Worm (Caenorhabditis elegans) whole organism, young adult: Measurements from ENCODE around the gene C07H4.1.

Experiments used
- B0261.1 ChIP-seq: sonication (generic microtip); optimal IDR thresholded peaks from 2 replicates; lab custom pipeline; 2016; ENCODE audit warnings: mild to moderate bottlenecking, missing genetic modification characterization, moderate library complexity, missing compliant biosample characterization
- D2030.7 ChIP-seq: fragments of 200-800 bp; sonication (Bioruptor generic); IDR thresholded peaks from 2 replicates; pipeline ENCODE4 v1.3.6; 2022; ENCODE audit warnings: missing genetic modification reagents, missing genetic modification characterization, missing compliant biosample characterization
- F55B11.4 ChIP-seq: sonication (generic microtip); optimal IDR thresholded peaks from 2 replicates; lab custom pipeline; 2016; ENCODE audit warnings: missing compliant biosample characterization, missing genetic modification characterization, borderline replicate concordance; ENCODE audit not compliant: insufficient read depth
- F57C9.4 ChIP-seq: sonication (generic microtip); optimal IDR thresholded peaks from 2 replicates; lab custom pipeline; 2017; ENCODE audit warnings: mild to moderate bottlenecking, missing genetic modification characterization, missing compliant biosample characterization
- K11D2.4 ChIP-seq: fragments of 200-800 bp; sonication (Bioruptor generic); IDR thresholded peaks from 2 replicates; pipeline ENCODE4 v1.3.6; 2022; ENCODE audit warnings: missing genetic modification reagents, missing genetic modification characterization, missing compliant biosample characterization
- akir-1 ChIP-seq: fragments of 200-800 bp; sonication (Bioruptor generic); optimal IDR thresholded peaks from 2 replicates; lab custom pipeline; 2018; ENCODE audit warnings: mild to moderate bottlenecking, missing genetic modification characterization, moderate library complexity, missing compliant biosample characterization
- aptf-2 ChIP-seq: fragments of 200-800 bp; sonication (Bioruptor generic); conservative IDR thresholded peaks from 2 replicates; pipeline ENCODE4 v1.3.6; 2022; ENCODE audit warnings: missing genetic modification reagents, missing genetic modification characterization, missing compliant biosample characterization
- aptf-3 ChIP-seq: fragments of 200-800 bp; sonication (Bioruptor generic); IDR thresholded peaks from 2 replicates; pipeline ENCODE4 v1.3.6; 2022; ENCODE audit warnings: missing genetic modification characterization, missing compliant biosample characterization
- bed-2 ChIP-seq: fragments of 200-800 bp; sonication (Bioruptor generic); IDR thresholded peaks from 2 replicates; pipeline ENCODE4 v1.3.6; 2022; ENCODE audit warnings: missing genetic modification reagents, missing genetic modification characterization, missing compliant biosample characterization
- ccch-3 ChIP-seq: fragments of 200-800 bp; sonication (Bioruptor generic); optimal IDR thresholded peaks from 2 replicates; lab custom pipeline; 2018; ENCODE audit warnings: mild to moderate bottlenecking, missing genetic modification characterization, missing compliant biosample characterization
- cebp-2 ChIP-seq: fragments of 200-800 bp; sonication (Bioruptor generic); IDR thresholded peaks from 2 replicates; pipeline ENCODE4 v1.3.6; 2022; ENCODE audit warnings: missing genetic modification characterization, missing compliant biosample characterization
- ceh-100 ChIP-seq: fragments of 200-800 bp; sonication (Bioruptor generic); IDR thresholded peaks from 2 replicates; pipeline ENCODE4 v1.3.6; 2022; ENCODE audit warnings: missing genetic modification reagents, missing genetic modification characterization, missing compliant biosample characterization
- ceh-27 ChIP-seq: fragments of 200-800 bp; sonication (Bioruptor generic); optimal IDR thresholded peaks from 2 replicates; lab custom pipeline; 2018; ENCODE audit warnings: mild to moderate bottlenecking, missing genetic modification characterization, moderate library complexity, missing compliant biosample characterization
- chd-7 ChIP-seq: sonication (generic microtip); optimal IDR thresholded peaks from 2 replicates; lab custom pipeline; 2016; ENCODE audit warnings: mild to moderate bottlenecking, missing genetic modification characterization, moderate library complexity, missing compliant biosample characterization
- die-1 ChIP-seq: sonication (generic microtip); optimal IDR thresholded peaks from 2 replicates; lab custom pipeline; 2016; ENCODE audit warnings: missing genotype, mild to moderate bottlenecking, missing genetic modification characterization, missing compliant biosample characterization
- ekl-4 ChIP-seq: fragments of 200-800 bp; sonication (Bioruptor generic); IDR thresholded peaks from 2 replicates; pipeline ENCODE4 v1.3.6; 2022; ENCODE audit warnings: missing genetic modification reagents, missing genetic modification characterization, missing compliant biosample characterization
- hlh-12 ChIP-seq: sonication (generic microtip); optimal IDR thresholded peaks from 2 replicates; lab custom pipeline; 2016; ENCODE audit warnings: missing genetic modification characterization, missing compliant biosample characterization
- hrde-1 ChIP-seq: sonication (generic microtip); optimal IDR thresholded peaks from 2 replicates; lab custom pipeline; 2016; ENCODE audit warnings: missing genetic modification characterization, mild to moderate bottlenecking, missing compliant biosample characterization, moderate library complexity, missing genotype, missing genetic modification reagents, borderline replicate concordance
- let-607 ChIP-seq, 2 experiments: fragments of 200-800 bp in 1 of 2; sonication (Bioruptor generic) in 1 of 2; sonication (generic microtip) in 1 of 2; optimal IDR thresholded peaks; 2 replicates each; lab custom pipeline; 2016 to 2018; ENCODE audit warnings: mild to moderate bottlenecking in 2 of 2, missing compliant biosample characterization in 2 of 2, missing genetic modification characterization in 2 of 2, moderate library complexity in 2 of 2, missing genotype in 1 of 2
- lin-26 ChIP-seq: fragments of 200-800 bp; sonication (Bioruptor generic); IDR thresholded peaks from 2 replicates; pipeline ENCODE4 v1.3.6; 2022; ENCODE audit warnings: missing genetic modification reagents, missing genetic modification characterization, missing compliant biosample characterization
- lir-1 ChIP-seq: fragments of 200-800 bp; sonication (Bioruptor generic); conservative IDR thresholded peaks from 2 replicates; pipeline ENCODE4 v1.3.6; 2022; ENCODE audit warnings: missing genetic modification reagents, missing genetic modification characterization, missing compliant biosample characterization
- lsl-1 ChIP-seq: fragments of 200-800 bp; sonication (Bioruptor generic); optimal IDR thresholded peaks from 2 replicates; lab custom pipeline; 2018; ENCODE audit warnings: mild to moderate bottlenecking, missing genetic modification characterization, moderate library complexity, missing compliant biosample characterization
- lsy-27 ChIP-seq: sonication (generic microtip); optimal IDR thresholded peaks from 2 replicates; lab custom pipeline; 2017; ENCODE audit warnings: missing genetic modification characterization, mild to moderate bottlenecking, missing compliant biosample characterization, antibody characterized with exemption, missing genotype, borderline replicate concordance; ENCODE audit not compliant: insufficient read depth
- madf-8 ChIP-seq: fragments of 200-800 bp; sonication (Bioruptor generic); conservative IDR thresholded peaks from 2 replicates; pipeline ENCODE4 v1.3.6; 2022; ENCODE audit warnings: missing genetic modification reagents, missing genetic modification characterization, missing compliant biosample characterization
- mcd-1 ChIP-seq: fragments of 200-800 bp; sonication (Bioruptor generic); IDR thresholded peaks from 2 replicates; pipeline ENCODE4 v1.3.6; 2022; ENCODE audit warnings: missing genetic modification reagents, missing genetic modification characterization, missing compliant biosample characterization
- nfya-1 ChIP-seq: sonication (generic microtip); optimal IDR thresholded peaks from 2 replicates; lab custom pipeline; 2017; ENCODE audit warnings: antibody characterized with exemption, missing compliant biosample characterization, missing genetic modification characterization, borderline replicate concordance; ENCODE audit not compliant: insufficient read depth
- rec-8 ChIP-seq, 2 experiments: sonication (generic microtip); optimal IDR thresholded peaks; 2 replicates each; lab custom pipeline; 2016; ENCODE audit warnings: mild to moderate bottlenecking in 2 of 2, missing genetic modification characterization in 2 of 2, missing genetic modification reagents in 2 of 2, missing genotype in 2 of 2, missing biosample characterization in 1 of 2, missing compliant biosample characterization in 1 of 2, moderate library complexity in 1 of 2
- rpc-1 ChIP-seq, 2 experiments: fragments of 150-350 bp in 1 of 2; sonication (generic microtip) in 1 of 2; optimal IDR thresholded peaks; 2 replicates each; lab custom pipeline; 2014 to 2018; ENCODE audit warnings: missing biosample characterization in 1 of 2, missing genetic modification characterization in 1 of 2, missing genetic modification reagents in 1 of 2, missing genotype in 1 of 2
- sdz-38 ChIP-seq: sonication (generic microtip); optimal IDR thresholded peaks from 2 replicates; lab custom pipeline; 2016; ENCODE audit warnings: missing genotype, missing genetic modification characterization, missing compliant biosample characterization
- snpc-4 ChIP-seq, 5 experiments: fragments of 150-350 bp in 1 of 5; sonication (generic microtip) in 4 of 5; optimal IDR thresholded peaks; 2 replicates each; lab custom pipeline; 2014 to 2018; ENCODE audit warnings: missing genetic modification characterization in 5 of 5, missing biosample characterization in 3 of 5, antibody characterized with exemption in 2 of 5, mild to moderate bottlenecking in 2 of 5, missing compliant biosample characterization in 2 of 5, missing genotype in 2 of 5, moderate library complexity in 2 of 5, missing genetic modification reagents in 1 of 5
- tbx-9 ChIP-seq: sonication (generic microtip); optimal IDR thresholded peaks from 2 replicates; lab custom pipeline; 2016; ENCODE audit warnings: borderline replicate concordance, missing genetic modification characterization, inconsistent platforms, missing compliant biosample characterization
- ztf-22 ChIP-seq: fragments of 200-800 bp; sonication (Bioruptor generic); optimal IDR thresholded peaks from 2 replicates; lab custom pipeline; 2018; ENCODE audit warnings: mild to moderate bottlenecking, missing genetic modification characterization, moderate library complexity, missing compliant biosample characterization
- ztf-25 ChIP-seq: fragments of 200-800 bp; sonication (Bioruptor generic); IDR thresholded peaks from 2 replicates; pipeline ENCODE4 v1.3.6; 2022; ENCODE audit warnings: missing genetic modification reagents, missing genetic modification characterization, missing compliant biosample characterization

Gene C07H4.1

DNA sequence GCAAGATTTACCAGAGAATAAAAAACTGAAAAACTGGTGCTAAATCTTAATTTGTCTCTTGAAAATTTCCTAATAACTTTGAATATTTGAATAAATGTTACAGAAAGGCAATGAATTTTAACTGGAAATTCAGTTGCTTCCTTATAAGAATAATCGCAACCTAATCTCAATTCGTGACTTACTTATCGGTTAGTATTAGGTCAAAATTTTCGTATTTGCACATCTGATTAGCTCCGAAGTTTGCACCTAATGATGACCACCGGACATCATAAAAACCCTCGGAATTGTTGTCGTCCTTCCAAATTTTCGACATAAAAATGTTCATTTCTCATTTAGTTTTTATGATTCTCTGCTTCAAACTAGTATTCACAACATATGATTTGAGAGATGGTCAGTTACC is 44.3 kb upstream of the C07H4.1 start, which contains the start of gene C16D2.3:
Gene C16D2.3, plus strand, starts transcription at position 301 of the 400 bp plus-strand sequence.
- TF ChIP-seq B0261.1 (tag; lab: Kevin White, UChicago) (no peak), rec-8 (tag; optimal IDR thresholded peaks at IDR 0.05; lab: Kevin White, UChicago) (no peak), F57C9.4 (tag; lab: Kevin White, UChicago) (no peak), ceh-100 (no peak), chd-7 (tag; lab: Kevin White, UChicago) (no peak), lsl-1 (no peak), mcd-1 (GFP tag; lab: Robert Waterston, UW) (no peak), D2030.7 (GFP tag; lab: Robert Waterston, UW) (no peak), die-1 (tag; lab: Kevin White, UChicago) (no peak)
- TF ChIP-seq, all 124 proteins: peak for 0

DNA sequence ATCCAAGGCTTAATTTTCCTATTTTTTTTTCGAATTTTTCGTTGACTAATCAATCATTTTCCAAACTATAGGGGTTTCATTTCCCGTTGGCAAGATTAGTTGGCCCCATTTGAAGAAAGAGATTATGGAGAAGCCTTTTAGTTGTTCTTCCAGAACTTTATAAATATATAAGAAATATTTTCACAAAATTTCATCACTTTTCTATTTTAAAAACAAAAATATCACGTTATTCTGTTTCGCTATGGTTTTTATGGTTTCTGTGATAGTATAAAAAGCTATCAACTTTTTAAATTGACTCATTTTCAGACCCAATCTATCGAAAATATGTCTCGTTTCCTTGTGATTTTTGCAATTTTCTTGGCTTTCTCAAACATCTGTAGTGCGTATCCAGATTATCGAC is 42.4 kb upstream of the C07H4.1 start, which contains the start of gene nlp-78:
Gene nlp-78, plus strand, starts transcription at position 301 of the 400 bp plus-strand sequence.
- TF ChIP-seq sdz-38 (tag; lab: Kevin White, UChicago): no peak

DNA sequence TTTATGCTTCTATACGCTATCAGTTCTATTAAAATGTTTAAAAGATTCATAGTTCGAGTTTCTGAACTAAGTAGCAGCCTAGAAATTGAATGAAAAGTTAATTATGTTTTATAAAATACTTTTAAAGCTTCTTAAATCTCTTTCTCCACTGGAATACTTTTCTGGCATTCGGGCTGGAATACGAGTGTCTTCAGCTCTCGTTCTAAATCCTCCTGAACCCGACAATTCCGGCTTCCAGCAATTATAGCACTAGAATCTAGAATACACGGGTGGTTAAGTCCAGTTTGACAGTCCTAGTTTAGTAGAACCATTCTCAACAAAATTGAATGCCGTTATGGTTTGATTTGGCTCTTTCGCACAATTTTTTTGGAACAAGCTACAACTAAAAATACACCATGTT is 38.9 kb upstream of the C07H4.1 start:
- TF ChIP-seq F55B11.4 (tag; lab: Kevin White, UChicago): no peak
- peak; percentile 38 for TF ChIP-seq chd-7 (tag; lab: Kevin White, UChicago)
- TF ChIP-seq, all 124 proteins: peak for 1

DNA sequence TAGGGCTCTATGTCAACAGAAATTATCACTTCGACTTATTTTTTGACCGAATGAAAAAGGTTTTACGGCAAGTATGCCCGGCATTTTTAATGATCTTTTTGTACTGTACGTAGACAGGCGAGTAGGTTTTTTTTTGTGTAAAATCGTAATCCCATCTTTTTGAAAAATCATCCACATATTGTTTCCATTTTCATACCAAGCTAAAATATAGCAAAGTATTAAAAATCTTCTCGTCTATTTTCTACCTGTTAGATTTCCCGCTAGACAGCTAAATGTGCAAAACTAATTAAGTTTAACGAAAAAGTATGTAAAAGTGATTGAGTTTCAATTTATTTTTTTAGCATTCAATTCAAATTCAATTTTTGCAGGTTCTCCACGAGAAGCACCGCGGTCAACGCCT is 37.9 kb upstream of the C07H4.1 start, which contains the start of gene C16D2.1:
Gene C16D2.1, plus strand, starts transcription at position 301 of the 400 bp plus-strand sequence.
- TF ChIP-seq lin-26 (GFP tag; lab: Robert Waterston, UW) (no peak), K11D2.4 (GFP tag; lab: Robert Waterston, UW) (no peak), bed-2 (no peak), madf-8 (GFP tag; lab: Robert Waterston, UW) (no peak), aptf-2 (no peak), hlh-12 (tag; lab: Kevin White, UChicago) (no peak), lsy-27 (tag; lab: Kevin White, UChicago) (no peak), aptf-3 (GFP tag; lab: Robert Waterston, UW) (no peak), nfya-1 (tag; lab: Kevin White, UChicago) (no peak), tbx-9 (tag; lab: Kevin White, UChicago) (no peak), akir-1 (GFP tag; lab: Kevin White, UChicago) (no peak), ceh-27 (GFP tag; lab: Kevin White, UChicago) (no peak), hrde-1 (no peak)

DNA sequence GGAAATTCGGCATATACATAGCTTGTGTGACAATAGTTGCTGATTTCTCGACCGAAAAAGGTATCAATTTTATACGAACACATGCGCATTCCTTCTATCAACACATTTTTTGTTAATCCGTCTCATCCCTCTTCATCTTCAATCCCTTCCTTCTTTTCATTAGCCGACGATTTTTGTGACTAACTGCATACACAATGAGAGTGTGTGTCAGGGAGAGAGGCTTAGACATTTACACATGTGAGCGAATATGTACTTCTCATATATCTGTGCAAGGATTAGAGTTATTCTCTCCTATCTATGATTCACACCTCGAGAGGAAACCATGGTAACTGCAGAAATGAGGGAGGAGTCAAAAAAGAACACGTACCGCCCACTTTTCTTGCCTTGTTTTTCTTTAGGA is 36.9 kb upstream of the C07H4.1 start:
- TF ChIP-seq snpc-4 (GFP tag; optimal IDR thresholded peaks at IDR 0.05; lab: Kevin White, UChicago): no peak
- no peak for TF ChIP-seq snpc-4 (tag; optimal IDR thresholded peaks at IDR 0.05; lab: Kevin White, UChicago)
- no peak for TF ChIP-seq ccch-3 (GFP tag; lab: Kevin White, UChicago)
- TF ChIP-seq let-607 (tag; optimal IDR thresholded peaks at IDR 0.05; lab: Kevin White, UChicago): no peak
- no peak for TF ChIP-seq rpc-1 (optimal IDR thresholded peaks at IDR 0.05; lab: Kevin White, UChicago)
- TF ChIP-seq rpc-1 (tag; optimal IDR thresholded peaks at IDR 0.05; lab: Kevin White, UChicago): no peak
- no peak for TF ChIP-seq F57C9.4 (tag; lab: Kevin White, UChicago)
- no peak for TF ChIP-seq hlh-12 (tag; lab: Kevin White, UChicago)
- TF ChIP-seq ztf-25 (GFP tag; lab: Robert Waterston, UW): no peak
- TF ChIP-seq ekl-4: no peak
- no peak for TF ChIP-seq lir-1 (GFP tag; lab: Robert Waterston, UW)
- no peak for TF ChIP-seq tbx-9 (tag; lab: Kevin White, UChicago)
- TF ChIP-seq ztf-22 (GFP tag; lab: Kevin White, UChicago): no peak
- no peak for TF ChIP-seq cebp-2 (GFP tag; lab: Robert Waterston, UW)
